Worm (Caenorhabditis elegans): ENCODE measurements around the gene sam-4.

- peak in 1 of 2 experiments; percentile 81 for TF ChIP-seq lsy-2 (tag; optimal IDR thresholded peaks at IDR 0.05)
- TF ChIP-seq nhr-237 (tag; optimal IDR thresholded peaks at IDR 0.05), result no peak
- no peak for TF ChIP-seq nhr-23 (tag; optimal IDR thresholded peaks at IDR 0.05)
These were observed at the start of gene sam-4, which contains the start of the genes F59E12.17 and zyg-1 for ce11 chrII:5649236-5650004.
